Worm (Caenorhabditis elegans): ENCODE data around the gene Y25C1A.6.

DNA sequence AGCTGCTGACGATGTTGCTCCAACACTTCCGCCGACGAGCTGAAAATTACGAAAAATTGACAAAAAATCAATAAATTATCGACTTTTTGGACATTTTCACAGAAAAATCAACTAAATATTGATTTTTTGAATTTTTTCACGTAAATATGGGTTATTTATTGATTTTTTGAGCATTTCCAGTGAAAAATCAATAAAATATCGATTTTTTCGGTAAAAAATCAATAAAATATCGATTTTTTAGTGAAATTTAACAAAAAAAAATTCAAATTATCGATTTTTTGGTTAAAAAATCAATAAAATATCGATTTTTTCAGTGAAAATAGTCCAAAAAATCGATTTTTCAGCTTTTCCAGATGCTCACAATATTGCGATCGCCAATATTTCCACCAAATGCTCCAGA, 9.3 kb downstream of the Y25C1A.6 start:
- no peak for TF ChIP-seq lin-13 (GFP tag; optimal IDR thresholded peaks at IDR 0.05)
- no peak for TF ChIP-seq ceh-82 (tag; optimal IDR thresholded peaks at IDR 0.05)

Measured in whole organism, L2 larva.